Worm (Caenorhabditis elegans) whole organism, L1 larva: Measurements from ENCODE around the gene sel-1.

Experiments used
- C34B4.2 ChIP-seq: sonication (generic microtip); optimal IDR thresholded peaks from 2 replicates; lab custom pipeline; 2017; ENCODE audit warnings: mild to moderate bottlenecking, missing genetic modification characterization, missing compliant biosample characterization
- F16B12.6 ChIP-seq: fragments of 150-350 bp; optimal IDR thresholded peaks from 2 replicates; lab custom pipeline; 2014; ENCODE audit warnings: missing biosample characterization, missing genetic modification characterization
- aha-1 ChIP-seq: fragments of 150-350 bp; optimal IDR thresholded peaks from 2 replicates; lab custom pipeline; 2014; ENCODE audit warnings: missing biosample characterization, missing genetic modification characterization
- alr-1 ChIP-seq: fragments of 200-800 bp; sonication (Bioruptor generic); optimal IDR thresholded peaks from 2 replicates; lab custom pipeline; 2018; ENCODE audit warnings: borderline replicate concordance, mild to moderate bottlenecking, missing genetic modification characterization, missing compliant biosample characterization
- blmp-1 ChIP-seq: fragments of 150-350 bp; optimal IDR thresholded peaks from 2 replicates; lab custom pipeline; 2014; ENCODE audit warnings: missing biosample characterization, missing genetic modification characterization
- ceh-63 ChIP-seq: fragments of 200-800 bp; sonication (Bioruptor generic); optimal IDR thresholded peaks from 2 replicates; lab custom pipeline; 2018; ENCODE audit warnings: mild to moderate bottlenecking, missing genetic modification characterization, missing compliant biosample characterization
- ceh-8 ChIP-seq: fragments of 200-800 bp; sonication (Bioruptor generic); optimal IDR thresholded peaks from 2 replicates; lab custom pipeline; 2018; ENCODE audit warnings: mild to moderate bottlenecking, missing genetic modification characterization, moderate library complexity, missing compliant biosample characterization
- ces-1 ChIP-seq: fragments of 150-350 bp; optimal IDR thresholded peaks from 2 replicates; lab custom pipeline; 2014; ENCODE audit warnings: missing biosample characterization, missing genetic modification reagents, missing genetic modification characterization
- egl-27 ChIP-seq, 2 experiments: fragments of 150-350 bp in 1 of 2; sonication (generic microtip); optimal IDR thresholded peaks; 3 replicates each; lab custom pipeline; 2017 to 2018; ENCODE audit warnings: missing biosample characterization in 2 of 2, missing genetic modification characterization in 2 of 2, missing genetic modification reagents in 2 of 2
- elt-2 ChIP-seq: sonication (generic microtip); optimal IDR thresholded peaks from 2 replicates; lab custom pipeline; 2016; ENCODE audit warnings: missing genetic modification characterization, mild to moderate bottlenecking, inconsistent platforms, missing compliant biosample characterization, missing genetic modification reagents
- elt-3 ChIP-seq, 6 experiments: fragments of 150-350 bp in 1 of 6; sonication (generic microtip); optimal IDR thresholded peaks; 2 replicates each; lab custom pipeline; 2017 to 2018; ENCODE audit warnings: missing biosample characterization in 6 of 6, missing genetic modification characterization in 6 of 6, inconsistent platforms in 1 of 6
- fkh-4 ChIP-seq: sonication (generic microtip); optimal IDR thresholded peaks from 2 replicates; lab custom pipeline; 2016; ENCODE audit warnings: missing compliant biosample characterization, missing genetic modification characterization, borderline replicate concordance
- fkh-8 ChIP-seq: sonication (generic microtip); optimal IDR thresholded peaks from 2 replicates; lab custom pipeline; 2016; ENCODE audit warnings: mild to moderate bottlenecking, missing genetic modification characterization, missing compliant biosample characterization
- hpl-2 ChIP-seq: fragments of 150-350 bp; optimal IDR thresholded peaks from 2 replicates; lab custom pipeline; 2014; ENCODE audit warnings: missing biosample characterization, missing genetic modification reagents, missing genetic modification characterization
- isw-1 ChIP-seq: fragments of 200-800 bp; sonication (Bioruptor generic); IDR thresholded peaks from 2 replicates; pipeline ENCODE4 v1.3.6; 2022; ENCODE audit warnings: missing genetic modification characterization, missing compliant biosample characterization
- lin-14 ChIP-seq: fragments of 200-800 bp; sonication (Bioruptor generic); optimal IDR thresholded peaks from 2 replicates; lab custom pipeline; 2018; ENCODE audit warnings: mild to moderate bottlenecking, missing genetic modification characterization, moderate library complexity, missing compliant biosample characterization
- lin-35 ChIP-seq, 2 experiments: fragments of 150-350 bp; optimal IDR thresholded peaks; 2 replicates each; lab custom pipeline; 2014; ENCODE audit warnings: missing biosample characterization in 2 of 2, missing genetic modification characterization in 2 of 2, missing genetic modification reagents in 2 of 2
- lin-39 ChIP-seq: fragments of 150-350 bp; optimal IDR thresholded peaks from 2 replicates; lab custom pipeline; 2014; ENCODE audit warnings: missing biosample characterization, missing genetic modification reagents, missing genetic modification characterization
- lir-3 ChIP-seq: sonication (generic microtip); optimal IDR thresholded peaks from 2 replicates; lab custom pipeline; 2016; ENCODE audit warnings: mild to moderate bottlenecking, missing genetic modification characterization, moderate library complexity, missing compliant biosample characterization; ENCODE audit not compliant: poor library complexity
- lsy-2 ChIP-seq, 2 experiments: fragments of 150-350 bp; optimal IDR thresholded peaks; 2 replicates each; lab custom pipeline; 2014; ENCODE audit warnings: missing biosample characterization in 2 of 2, missing genetic modification characterization in 2 of 2
- mab-9 ChIP-seq: fragments of 200-800 bp; sonication (Bioruptor generic); IDR thresholded peaks from 2 replicates; pipeline ENCODE4 v1.3.6; 2022; ENCODE audit warnings: missing genetic modification reagents, missing genetic modification characterization, missing compliant biosample characterization
- mdl-1 ChIP-seq, 2 experiments: fragments of 150-350 bp; optimal IDR thresholded peaks; 2 replicates each; lab custom pipeline; 2014 to 2017; ENCODE audit warnings: missing biosample characterization in 2 of 2, missing genetic modification characterization in 2 of 2, inconsistent platforms in 1 of 2
- mep-1 ChIP-seq: fragments of 150-350 bp; optimal IDR thresholded peaks from 2 replicates; lab custom pipeline; 2014; ENCODE audit warnings: missing biosample characterization, missing genetic modification characterization
- nhr-11 ChIP-seq: fragments of 150-350 bp; optimal IDR thresholded peaks from 2 replicates; lab custom pipeline; 2014; ENCODE audit warnings: missing biosample characterization, missing genetic modification characterization
- nhr-12 ChIP-seq: sonication (generic microtip); optimal IDR thresholded peaks from 2 replicates; lab custom pipeline; 2017; ENCODE audit warnings: missing biosample characterization, missing genetic modification characterization
- nhr-19 ChIP-seq: fragments of 200-800 bp; sonication (Bioruptor generic); conservative IDR thresholded peaks from 2 replicates; pipeline ENCODE4 v1.3.6; 2022; ENCODE audit warnings: missing genetic modification characterization, missing compliant biosample characterization
- nhr-20 ChIP-seq: sonication (generic microtip); optimal IDR thresholded peaks from 2 replicates; lab custom pipeline; 2016; ENCODE audit warnings: mild to moderate bottlenecking, missing genetic modification characterization, missing compliant biosample characterization
- nhr-237 ChIP-seq: fragments of 150-350 bp; optimal IDR thresholded peaks from 2 replicates; lab custom pipeline; 2014; ENCODE audit warnings: missing biosample characterization, missing genetic modification characterization
- nhr-47 ChIP-seq: sonication (generic microtip); optimal IDR thresholded peaks from 2 replicates; lab custom pipeline; 2016; ENCODE audit warnings: mild to moderate bottlenecking, missing genetic modification characterization, moderate library complexity, missing compliant biosample characterization
- nhr-71 ChIP-seq: sonication (generic microtip); optimal IDR thresholded peaks from 2 replicates; lab custom pipeline; 2016; ENCODE audit warnings: mild to moderate bottlenecking, missing genetic modification characterization, moderate library complexity, missing compliant biosample characterization
- nhr-76 ChIP-seq: sonication (generic microtip); optimal IDR thresholded peaks from 2 replicates; lab custom pipeline; 2017; ENCODE audit warnings: missing biosample characterization, missing genetic modification characterization
- nhr-77 ChIP-seq: fragments of 150-350 bp; optimal IDR thresholded peaks from 2 replicates; lab custom pipeline; 2014; ENCODE audit warnings: missing biosample characterization, missing genetic modification characterization
- nhr-90 ChIP-seq: sonication (generic microtip); optimal IDR thresholded peaks from 2 replicates; lab custom pipeline; 2016; ENCODE audit warnings: mild to moderate bottlenecking, missing genetic modification characterization, missing compliant biosample characterization; ENCODE audit not compliant: poor library complexity
- pqm-1 ChIP-seq: sonication (generic microtip); optimal IDR thresholded peaks from 3 replicates; lab custom pipeline; 2017; ENCODE audit warnings: missing biosample characterization, missing genetic modification characterization
- rnt-1 ChIP-seq: sonication (generic microtip); optimal IDR thresholded peaks from 2 replicates; lab custom pipeline; 2016; ENCODE audit warnings: mild to moderate bottlenecking, missing genetic modification characterization, moderate library complexity, missing compliant biosample characterization
- skn-1 ChIP-seq: fragments of 150-350 bp; optimal IDR thresholded peaks from 2 replicates; lab custom pipeline; 2014; ENCODE audit warnings: missing biosample characterization, missing genetic modification characterization
- snpc-4 ChIP-seq: fragments of 150-350 bp; optimal IDR thresholded peaks from 2 replicates; lab custom pipeline; 2014; ENCODE audit warnings: missing biosample characterization, missing genetic modification characterization
- sptf-1 ChIP-seq: fragments of 150-350 bp; optimal IDR thresholded peaks from 2 replicates; lab custom pipeline; 2014; ENCODE audit warnings: missing biosample characterization, missing genetic modification characterization
- sup-37 ChIP-seq: fragments of 200-800 bp; sonication (Bioruptor generic); optimal IDR thresholded peaks from 2 replicates; lab custom pipeline; 2018; ENCODE audit warnings: mild to moderate bottlenecking, missing genetic modification characterization, missing compliant biosample characterization
- swsn-7 ChIP-seq: sonication (generic microtip); optimal IDR thresholded peaks from 2 replicates; lab custom pipeline; 2016; ENCODE audit warnings: missing genetic modification characterization, missing compliant biosample characterization
- unc-130 ChIP-seq: fragments of 150-350 bp; optimal IDR thresholded peaks from 2 replicates; lab custom pipeline; 2017; ENCODE audit warnings: missing biosample characterization, missing genetic modification characterization, inconsistent platforms
- unc-98 ChIP-seq: fragments of 200-800 bp; sonication (Bioruptor generic); IDR thresholded peaks from 2 replicates; pipeline ENCODE4 v1.3.6; 2022; ENCODE audit warnings: missing genetic modification characterization, missing compliant biosample characterization

sel-1 gene

ce11 chrV:12512773-12513172 is 47.8 kb upstream of the sel-1 start, which contains the start of the genes T28H10.2 and lgmn-1:
TSS of gene T28H10.2 (minus strand) at chrV:12512949.
TSS of gene lgmn-1 (plus strand) at chrV:12513056.
- no peak for TF ChIP-seq fkh-4 (tag; lab: Kevin White, UChicago)
- peak; percentile 44 for TF ChIP-seq nhr-71
- peak; percentile 10 for TF ChIP-seq blmp-1
- TF ChIP-seq isw-1 (GFP tag; lab: Robert Waterston, UW) = no peak
- peak; percentile 29 for TF ChIP-seq nhr-90 (tag; lab: Kevin White, UChicago)
- TF ChIP-seq lin-35 (GFP tag; optimal IDR thresholded peaks at IDR 0.05; lab: Kevin White, UChicago) = peak in 1 of 2 experiments; percentile 70
- TF ChIP-seq elt-2 (tag; lab: Kevin White, UChicago) = peak; percentile 83
- peak in 2 of 6 experiments; percentile 6 to 32 for TF ChIP-seq elt-3 (tag; optimal IDR thresholded peaks at IDR 0.05; lab: Kevin White, UChicago)
- TF ChIP-seq nhr-19 (GFP tag; lab: Robert Waterston, UW) = no peak
- TF ChIP-seq mab-9 (GFP tag; lab: Robert Waterston, UW) = no peak
- no peak for TF ChIP-seq lin-39 (tag; lab: Kevin White, UChicago)
- peak; percentile 44 for TF ChIP-seq lin-14 (GFP tag; lab: Kevin White, UChicago)
- TF ChIP-seq nhr-20 (tag; lab: Kevin White, UChicago) = peak; percentile 34
- TF ChIP-seq lsy-2 (tag; optimal IDR thresholded peaks at IDR 0.05; lab: Kevin White, UChicago) = peak in 1 of 2 experiments; percentile 6

- no peak for TF ChIP-seq lir-3
- no peak for TF ChIP-seq nhr-76 (tag; lab: Kevin White, UChicago)
- TF ChIP-seq elt-3 (tag; optimal IDR thresholded peaks at IDR 0.05; lab: Kevin White, UChicago) = no peak
- TF ChIP-seq lin-35 (GFP tag; optimal IDR thresholded peaks at IDR 0.05; lab: Kevin White, UChicago) = peak in 1 of 2 experiments; percentile 7
- TF ChIP-seq skn-1 (tag; lab: Kevin White, UChicago) = peak; percentile 12
- no peak for TF ChIP-seq F16B12.6 (tag; lab: Kevin White, UChicago)
- no peak for TF ChIP-seq aha-1
- TF ChIP-seq nhr-11 (tag; lab: Kevin White, UChicago) = no peak
- TF ChIP-seq ceh-8 (GFP tag; lab: Kevin White, UChicago) = no peak
- TF ChIP-seq nhr-77 (tag; lab: Kevin White, UChicago) = no peak
- TF ChIP-seq nhr-237 (tag; lab: Kevin White, UChicago) = no peak
- no peak for TF ChIP-seq swsn-7 (tag; lab: Kevin White, UChicago)
- TF ChIP-seq nhr-71 = peak; percentile 10
- no peak for TF ChIP-seq ces-1 (GFP tag; lab: Kevin White, UChicago)
- TF ChIP-seq pqm-1 = no peak
- no peak for TF ChIP-seq unc-98
- no peak for TF ChIP-seq egl-27 (tag; optimal IDR thresholded peaks at IDR 0.05; lab: Kevin White, UChicago)
- no peak for TF ChIP-seq alr-1 (tag; lab: Kevin White, UChicago)
- no peak for TF ChIP-seq rnt-1 (tag; lab: Kevin White, UChicago)
- no peak for TF ChIP-seq mep-1 (tag; lab: Kevin White, UChicago)
- TF ChIP-seq nhr-20 (tag; lab: Kevin White, UChicago) = peak; percentile 1
- TF ChIP-seq elt-2 (tag; lab: Kevin White, UChicago) = peak; percentile 45
- peak; percentile 25 for TF ChIP-seq hpl-2
- no peak for TF ChIP-seq sptf-1
- TF ChIP-seq nhr-90 (tag; lab: Kevin White, UChicago) = no peak
These were observed 46.6 kb upstream of the sel-1 start for ce11 chrV:12513900-12514299.

ce11 chrV:12517148-12517547 is 43.4 kb upstream of the sel-1 start, which contains the start of gene cal-1:
TSS of gene cal-1 (minus strand) at chrV:12517248.
- TF ChIP-seq ceh-63 (GFP tag; lab: Kevin White, UChicago) = no peak
- no peak for TF ChIP-seq snpc-4 (tag; lab: Kevin White, UChicago)
- TF ChIP-seq elt-3 (tag; optimal IDR thresholded peaks at IDR 0.05; lab: Kevin White, UChicago) = no peak
- no peak for TF ChIP-seq egl-27 (tag; optimal IDR thresholded peaks at IDR 0.05; lab: Kevin White, UChicago)
- TF ChIP-seq sup-37 (GFP tag; lab: Kevin White, UChicago) = no peak
- no peak for TF ChIP-seq fkh-8
- TF ChIP-seq unc-130 = no peak
- TF ChIP-seq lsy-2 (tag; optimal IDR thresholded peaks at IDR 0.05; lab: Kevin White, UChicago) = no peak
- TF ChIP-seq F16B12.6 (tag; lab: Kevin White, UChicago) = no peak
- TF ChIP-seq lin-39 (tag; lab: Kevin White, UChicago) = no peak
- TF ChIP-seq nhr-12 (tag; lab: Kevin White, UChicago) = no peak
- TF ChIP-seq isw-1 (GFP tag; lab: Robert Waterston, UW) = no peak
- TF ChIP-seq nhr-76 (tag; lab: Kevin White, UChicago) = no peak
- no peak for TF ChIP-seq nhr-47
- no peak for TF ChIP-seq skn-1 (tag; lab: Kevin White, UChicago)
- no peak for TF ChIP-seq C34B4.2 (tag; lab: Kevin White, UChicago)
- TF ChIP-seq mdl-1 (tag; optimal IDR thresholded peaks at IDR 0.05; lab: Kevin White, UChicago) = no peak
